Worm (Caenorhabditis elegans) whole organism, L4 larva: Measurements from ENCODE around the gene F55C5.17.

Experiments
- Y48G9A.11 ChIP-seq: fragments of 200-800 bp; sonication (Bioruptor generic); IDR thresholded peaks from 2 replicates; pipeline ENCODE4 v1.3.6; 2022; ENCODE audit warnings: missing genetic modification reagents, missing genetic modification characterization, missing compliant biosample characterization
- ceh-62 ChIP-seq: sonication (generic microtip); optimal IDR thresholded peaks from 2 replicates; lab custom pipeline; 2017; ENCODE audit warnings: missing biosample characterization, missing genetic modification characterization
- daf-16 ChIP-seq, 3 experiments: sonication (generic microtip); optimal IDR thresholded peaks; 2 replicates each; lab custom pipeline; 2016 to 2017; ENCODE audit warnings: missing genetic modification characterization in 3 of 3, missing genetic modification reagents in 3 of 3, mild to moderate bottlenecking in 2 of 3, missing compliant biosample characterization in 2 of 3, missing biosample characterization in 1 of 3, moderate library complexity in 1 of 3
- egl-27 ChIP-seq: sonication (generic microtip); optimal IDR thresholded peaks from 3 replicates; lab custom pipeline; 2017; ENCODE audit warnings: missing biosample characterization, missing genetic modification reagents, missing genetic modification characterization
- hlh-11 ChIP-seq: fragments of 200-800 bp; sonication (Bioruptor generic); optimal IDR thresholded peaks from 2 replicates; lab custom pipeline; 2018; ENCODE audit warnings: mild to moderate bottlenecking, missing genetic modification characterization, missing compliant biosample characterization
- hlh-30 ChIP-seq: sonication (generic microtip); optimal IDR thresholded peaks from 2 replicates; lab custom pipeline; 2017; ENCODE audit warnings: antibody characterized with exemption, mild to moderate bottlenecking, missing genetic modification characterization, missing compliant biosample characterization; ENCODE audit not compliant: insufficient read depth
- jun-1 ChIP-seq: fragments of 150-350 bp; optimal IDR thresholded peaks from 2 replicates; lab custom pipeline; 2014; ENCODE audit warnings: missing biosample characterization, missing genetic modification reagents, missing genetic modification characterization
- nhr-28 ChIP-seq: fragments of 150-350 bp; optimal IDR thresholded peaks from 2 replicates; lab custom pipeline; 2014; ENCODE audit warnings: missing biosample characterization, missing genetic modification characterization
- nhr-48 ChIP-seq: sonication (generic microtip); optimal IDR thresholded peaks from 2 replicates; lab custom pipeline; 2016; ENCODE audit warnings: mild to moderate bottlenecking, missing genetic modification characterization, missing compliant biosample characterization
- pqm-1 ChIP-seq: sonication (generic microtip); optimal IDR thresholded peaks from 2 replicates; lab custom pipeline; 2017; ENCODE audit warnings: missing biosample characterization, missing genetic modification characterization
- rbr-2 ChIP-seq: sonication (generic microtip); optimal IDR thresholded peaks from 2 replicates; lab custom pipeline; 2016; ENCODE audit warnings: missing genotype, missing genetic modification characterization, missing compliant biosample characterization
- set-16 ChIP-seq: fragments of 200-800 bp; sonication (Bioruptor generic); IDR thresholded peaks from 2 replicates; pipeline ENCODE4 v1.3.6; 2022; ENCODE audit warnings: missing genetic modification reagents, missing genetic modification characterization, missing compliant biosample characterization
- skn-1 ChIP-seq: fragments of 150-350 bp; optimal IDR thresholded peaks from 2 replicates; lab custom pipeline; 2014; ENCODE audit warnings: missing biosample characterization, missing genetic modification characterization
- unc-130 ChIP-seq: sonication (generic microtip); optimal IDR thresholded peaks from 2 replicates; lab custom pipeline; 2016; ENCODE audit warnings: missing genetic modification reagents, missing genetic modification characterization, missing compliant biosample characterization
- unc-62 ChIP-seq, 3 experiments: fragments of 150-350 bp in 1 of 3; sonication (generic microtip); optimal IDR thresholded peaks in 2 of 3; peaks in 1 of 3; 1 replicate in 1 of 3; 2 replicates in 2 of 3; lab custom pipeline; 2014 to 2017; ENCODE audit warnings: missing biosample characterization in 3 of 3, missing genetic modification characterization in 3 of 3, missing genetic modification reagents in 3 of 3, missing genotype in 1 of 3

The F55C5.17 gene

DNA sequence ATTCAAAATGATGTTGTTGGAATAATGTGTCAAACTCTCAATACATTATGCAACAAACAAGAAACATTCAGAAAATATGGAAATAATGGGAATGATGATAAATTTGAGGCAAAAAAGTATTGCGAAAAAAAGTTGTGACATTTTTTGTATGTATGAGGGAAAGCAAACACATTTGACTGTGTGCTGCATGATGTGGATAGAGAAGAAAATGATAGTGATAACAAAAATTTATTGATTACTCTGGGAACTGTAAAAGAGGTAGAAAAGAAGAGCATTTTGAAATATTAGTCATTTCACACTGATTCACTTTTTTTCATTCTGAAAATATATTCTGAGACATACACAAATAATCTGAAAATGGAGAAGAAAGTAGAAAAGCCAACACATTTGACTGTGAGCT is 45.5 kb downstream of the F55C5.17 start:
- TF ChIP-seq daf-16 (GFP tag; optimal IDR thresholded peaks at IDR 0.05; lab: Kevin White, UChicago) (no peak), daf-16 (tag; optimal IDR thresholded peaks at IDR 0.05; lab: Kevin White, UChicago) (peak; percentile 17), pqm-1 (tag; lab: Kevin White, UChicago) (peak; percentile 27), skn-1 (tag; lab: Kevin White, UChicago) (no peak), unc-62 (GFP tag; optimal IDR thresholded peaks at IDR 0.05 in 1 of 2; lab: Kevin White, UChicago) (peak in 1 of 2 experiments; percentile 58), unc-62 (tag; optimal IDR thresholded peaks at IDR 0.05; lab: Kevin White, UChicago) (no peak), nhr-28 (tag; lab: Kevin White, UChicago) (peak; percentile 26), Y48G9A.11 (GFP tag; lab: Robert Waterston, UW) (no peak)

DNA sequence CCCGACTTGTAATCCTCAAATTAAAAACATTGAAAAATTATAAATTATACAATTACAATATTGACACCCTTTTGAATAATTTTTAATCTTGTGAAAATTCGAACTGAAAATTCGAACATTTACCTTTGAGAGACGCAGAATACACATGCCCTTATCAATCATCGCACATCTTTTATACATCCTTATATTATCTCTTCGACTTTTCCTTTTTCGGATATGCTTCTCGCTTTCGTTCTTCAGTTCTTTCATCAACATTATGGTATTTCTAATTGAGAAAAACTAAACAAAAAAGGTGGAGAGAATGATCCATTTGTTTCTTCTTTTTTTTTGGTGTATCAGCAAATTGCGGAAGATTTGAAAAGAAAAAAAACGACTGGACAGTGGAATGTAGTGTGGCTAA is 47.0 kb downstream of the F55C5.17 start:
- TF ChIP-seq hlh-11 = peak; percentile 31
- no peak for TF ChIP-seq rbr-2 (tag; lab: Kevin White, UChicago)
- TF ChIP-seq nhr-48 (tag; lab: Kevin White, UChicago) = peak; percentile 42
- TF ChIP-seq set-16 (GFP tag; lab: Robert Waterston, UW) = no peak

DNA sequence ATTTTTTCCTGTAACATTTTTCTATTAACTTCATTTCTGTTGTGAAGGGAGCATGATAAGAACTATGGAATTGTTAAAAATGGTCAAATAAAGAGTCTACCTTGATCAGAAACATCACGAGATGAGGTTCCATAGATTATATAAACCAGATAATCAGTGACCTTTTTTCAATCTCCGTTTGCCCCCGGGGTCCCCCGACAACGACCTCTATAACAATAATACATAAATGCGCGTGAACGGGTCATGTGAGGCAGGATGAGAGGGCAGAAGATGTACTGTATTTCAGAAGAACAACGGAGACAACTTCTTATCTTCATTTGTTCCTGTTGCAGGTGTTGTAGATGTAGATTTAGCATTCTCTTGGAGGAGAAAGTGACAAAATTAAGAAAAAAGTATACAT is 49.5 kb downstream of the F55C5.17 start:
- TF ChIP-seq ceh-62 (tag; lab: Kevin White, UChicago) (no peak), hlh-11 (peak; percentile 14), unc-130 (GFP tag; lab: Kevin White, UChicago) (no peak), egl-27 (tag; lab: Kevin White, UChicago) (no peak), jun-1 (tag; lab: Kevin White, UChicago) (no peak), hlh-30 (tag; lab: Kevin White, UChicago) (peak; percentile 63)
- TF ChIP-seq, all 104 proteins: peak for 2
